Worm (Caenorhabditis elegans) whole organism, L1 larva: ENCODE measurements around the gene tmem-138.
A peak's percentile ranks its signal among the peaks of the same experiment; 100 is the strongest.

Experiments
- F16B12.6 ChIP-seq: fragments of 150-350 bp; optimal IDR thresholded peaks from 2 replicates; lab custom pipeline; 2014; ENCODE audit warnings: missing biosample characterization, missing genetic modification characterization
- Y116A8C.19 ChIP-seq: sonication (generic microtip); optimal IDR thresholded peaks from 2 replicates; lab custom pipeline; 2016; ENCODE audit warnings: missing compliant biosample characterization, missing genetic modification characterization, borderline replicate concordance
- aha-1 ChIP-seq: fragments of 150-350 bp; optimal IDR thresholded peaks from 2 replicates; lab custom pipeline; 2014; ENCODE audit warnings: missing biosample characterization, missing genetic modification characterization
- alr-1 ChIP-seq: fragments of 200-800 bp; sonication (Bioruptor generic); optimal IDR thresholded peaks from 2 replicates; lab custom pipeline; 2018; ENCODE audit warnings: borderline replicate concordance, mild to moderate bottlenecking, missing genetic modification characterization, missing compliant biosample characterization
- ces-1 ChIP-seq: fragments of 150-350 bp; optimal IDR thresholded peaks from 2 replicates; lab custom pipeline; 2014; ENCODE audit warnings: missing biosample characterization, missing genetic modification reagents, missing genetic modification characterization
- dpl-1 ChIP-seq, 3 experiments: fragments of 150-350 bp in 2 of 3; sonication (generic microtip) in 1 of 3; optimal IDR thresholded peaks; 2 replicates each; lab custom pipeline; 2014 to 2017; ENCODE audit warnings: missing biosample characterization in 3 of 3, missing genetic modification characterization in 3 of 3, missing genetic modification reagents in 3 of 3
- efl-3 ChIP-seq: fragments of 200-800 bp; sonication (Bioruptor generic); optimal IDR thresholded peaks from 2 replicates; lab custom pipeline; 2018; ENCODE audit warnings: mild to moderate bottlenecking, missing genetic modification characterization, missing compliant biosample characterization
- egl-13 ChIP-seq: sonication (generic microtip); optimal IDR thresholded peaks from 2 replicates; lab custom pipeline; 2016; ENCODE audit warnings: missing genotype, missing genetic modification reagents, missing genetic modification characterization, missing compliant biosample characterization
- fkh-10 ChIP-seq: sonication (generic microtip); optimal IDR thresholded peaks from 2 replicates; lab custom pipeline; 2017; ENCODE audit warnings: missing biosample characterization, missing genetic modification reagents, missing genetic modification characterization
- fos-1 ChIP-seq: fragments of 150-350 bp; optimal IDR thresholded peaks from 2 replicates; lab custom pipeline; 2014; ENCODE audit warnings: missing biosample characterization, missing genetic modification characterization
- hlh-17 ChIP-seq: fragments of 200-800 bp; sonication (Bioruptor generic); optimal IDR thresholded peaks from 2 replicates; lab custom pipeline; 2018; ENCODE audit warnings: missing genetic modification characterization, mild to moderate bottlenecking, missing compliant biosample characterization, moderate library complexity, borderline replicate concordance
- hlh-4 ChIP-seq: sonication (generic microtip); optimal IDR thresholded peaks from 2 replicates; lab custom pipeline; 2016; ENCODE audit warnings: mild to moderate bottlenecking, missing genetic modification characterization, missing compliant biosample characterization
- irx-1 ChIP-seq: sonication (generic microtip); optimal IDR thresholded peaks from 2 replicates; lab custom pipeline; 2016; ENCODE audit warnings: missing genetic modification characterization, missing compliant biosample characterization
- isw-1 ChIP-seq: fragments of 200-800 bp; sonication (Bioruptor generic); IDR thresholded peaks from 2 replicates; pipeline ENCODE4 v1.3.6; 2022; ENCODE audit warnings: missing genetic modification characterization, missing compliant biosample characterization
- jun-1 ChIP-seq: fragments of 150-350 bp; optimal IDR thresholded peaks from 2 replicates; lab custom pipeline; 2014; ENCODE audit warnings: missing biosample characterization, missing genetic modification reagents, missing genetic modification characterization
- lin-14 ChIP-seq: fragments of 200-800 bp; sonication (Bioruptor generic); optimal IDR thresholded peaks from 2 replicates; lab custom pipeline; 2018; ENCODE audit warnings: mild to moderate bottlenecking, missing genetic modification characterization, moderate library complexity, missing compliant biosample characterization
- lin-35 ChIP-seq, 2 experiments: fragments of 150-350 bp; optimal IDR thresholded peaks; 2 replicates each; lab custom pipeline; 2014; ENCODE audit warnings: missing biosample characterization in 2 of 2, missing genetic modification characterization in 2 of 2, missing genetic modification reagents in 2 of 2
- lir-3 ChIP-seq: sonication (generic microtip); optimal IDR thresholded peaks from 2 replicates; lab custom pipeline; 2016; ENCODE audit warnings: mild to moderate bottlenecking, missing genetic modification characterization, moderate library complexity, missing compliant biosample characterization; ENCODE audit not compliant: poor library complexity
- lsy-2 ChIP-seq, 2 experiments: fragments of 150-350 bp; optimal IDR thresholded peaks; 2 replicates each; lab custom pipeline; 2014; ENCODE audit warnings: missing biosample characterization in 2 of 2, missing genetic modification characterization in 2 of 2
- mab-9 ChIP-seq: fragments of 200-800 bp; sonication (Bioruptor generic); IDR thresholded peaks from 2 replicates; pipeline ENCODE4 v1.3.6; 2022; ENCODE audit warnings: missing genetic modification reagents, missing genetic modification characterization, missing compliant biosample characterization
- mdl-1 ChIP-seq, 2 experiments: fragments of 150-350 bp; optimal IDR thresholded peaks; 2 replicates each; lab custom pipeline; 2014 to 2017; ENCODE audit warnings: missing biosample characterization in 2 of 2, missing genetic modification characterization in 2 of 2, inconsistent platforms in 1 of 2
- nhr-11 ChIP-seq: fragments of 150-350 bp; optimal IDR thresholded peaks from 2 replicates; lab custom pipeline; 2014; ENCODE audit warnings: missing biosample characterization, missing genetic modification characterization
- nhr-12 ChIP-seq: sonication (generic microtip); optimal IDR thresholded peaks from 2 replicates; lab custom pipeline; 2017; ENCODE audit warnings: missing biosample characterization, missing genetic modification characterization
- nhr-19 ChIP-seq: fragments of 200-800 bp; sonication (Bioruptor generic); conservative IDR thresholded peaks from 2 replicates; pipeline ENCODE4 v1.3.6; 2022; ENCODE audit warnings: missing genetic modification characterization, missing compliant biosample characterization
- nhr-28 ChIP-seq: fragments of 150-350 bp; optimal IDR thresholded peaks from 2 replicates; lab custom pipeline; 2014; ENCODE audit warnings: missing biosample characterization, missing genetic modification characterization
- nhr-76 ChIP-seq: sonication (generic microtip); optimal IDR thresholded peaks from 2 replicates; lab custom pipeline; 2017; ENCODE audit warnings: missing biosample characterization, missing genetic modification characterization
- nhr-84 ChIP-seq: sonication (generic microtip); optimal IDR thresholded peaks from 2 replicates; lab custom pipeline; 2017; ENCODE audit warnings: missing biosample characterization, missing genetic modification characterization
- nhr-85 ChIP-seq: sonication (generic microtip); peaks from one replicate; lab custom pipeline; 2016; ENCODE audit warnings: missing genetic modification characterization, inconsistent platforms, missing compliant biosample characterization
- nhr-90 ChIP-seq: sonication (generic microtip); optimal IDR thresholded peaks from 2 replicates; lab custom pipeline; 2016; ENCODE audit warnings: mild to moderate bottlenecking, missing genetic modification characterization, missing compliant biosample characterization; ENCODE audit not compliant: poor library complexity
- pax-3 ChIP-seq: fragments of 200-800 bp; sonication (Bioruptor generic); optimal IDR thresholded peaks from 2 replicates; lab custom pipeline; 2018; ENCODE audit warnings: mild to moderate bottlenecking, missing genetic modification characterization, moderate library complexity, missing compliant biosample characterization
- rnt-1 ChIP-seq: sonication (generic microtip); optimal IDR thresholded peaks from 2 replicates; lab custom pipeline; 2016; ENCODE audit warnings: mild to moderate bottlenecking, missing genetic modification characterization, moderate library complexity, missing compliant biosample characterization
- skn-1 ChIP-seq: fragments of 150-350 bp; optimal IDR thresholded peaks from 2 replicates; lab custom pipeline; 2014; ENCODE audit warnings: missing biosample characterization, missing genetic modification characterization
- snpc-4 ChIP-seq: fragments of 150-350 bp; optimal IDR thresholded peaks from 2 replicates; lab custom pipeline; 2014; ENCODE audit warnings: missing biosample characterization, missing genetic modification characterization
- swsn-7 ChIP-seq: sonication (generic microtip); optimal IDR thresholded peaks from 2 replicates; lab custom pipeline; 2016; ENCODE audit warnings: missing genetic modification characterization, missing compliant biosample characterization
- tbx-2 ChIP-seq: sonication (generic microtip); optimal IDR thresholded peaks from 2 replicates; lab custom pipeline; 2016; ENCODE audit warnings: missing genetic modification characterization, missing compliant biosample characterization
- unc-130 ChIP-seq: fragments of 150-350 bp; optimal IDR thresholded peaks from 2 replicates; lab custom pipeline; 2017; ENCODE audit warnings: missing biosample characterization, missing genetic modification characterization, inconsistent platforms
- unc-30 ChIP-seq: sonication (generic microtip); optimal IDR thresholded peaks from 2 replicates; lab custom pipeline; 2017; ENCODE audit warnings: missing biosample characterization, missing genetic modification characterization
- unc-62 ChIP-seq: fragments of 150-350 bp; optimal IDR thresholded peaks from 2 replicates; lab custom pipeline; 2014; ENCODE audit warnings: missing biosample characterization, missing genetic modification reagents, missing genetic modification characterization
- unc-86 ChIP-seq: sonication (generic microtip); optimal IDR thresholded peaks from 2 replicates; lab custom pipeline; 2016; ENCODE audit warnings: missing genetic modification characterization, missing compliant biosample characterization
- vab-15 ChIP-seq: sonication (generic microtip); optimal IDR thresholded peaks from 2 replicates; lab custom pipeline; 2017; ENCODE audit warnings: missing genotype, mild to moderate bottlenecking, missing genetic modification characterization, missing compliant biosample characterization
- xbp-1 ChIP-seq: sonication (generic microtip); optimal IDR thresholded peaks from 2 replicates; lab custom pipeline; 2016; ENCODE audit warnings: missing genetic modification characterization, missing compliant biosample characterization
- zip-4 ChIP-seq: fragments of 200-800 bp; sonication (Bioruptor generic); optimal IDR thresholded peaks from 2 replicates; lab custom pipeline; 2018; ENCODE audit warnings: mild to moderate bottlenecking, missing genetic modification characterization, moderate library complexity, missing compliant biosample characterization
- ztf-11 ChIP-seq, 2 experiments: sonication (generic microtip); optimal IDR thresholded peaks; 2 replicates each; lab custom pipeline; 2016 to 2017; ENCODE audit warnings: missing genetic modification characterization in 2 of 2, missing biosample characterization in 1 of 2, missing compliant biosample characterization in 1 of 2

tmem-138 gene

DNA sequence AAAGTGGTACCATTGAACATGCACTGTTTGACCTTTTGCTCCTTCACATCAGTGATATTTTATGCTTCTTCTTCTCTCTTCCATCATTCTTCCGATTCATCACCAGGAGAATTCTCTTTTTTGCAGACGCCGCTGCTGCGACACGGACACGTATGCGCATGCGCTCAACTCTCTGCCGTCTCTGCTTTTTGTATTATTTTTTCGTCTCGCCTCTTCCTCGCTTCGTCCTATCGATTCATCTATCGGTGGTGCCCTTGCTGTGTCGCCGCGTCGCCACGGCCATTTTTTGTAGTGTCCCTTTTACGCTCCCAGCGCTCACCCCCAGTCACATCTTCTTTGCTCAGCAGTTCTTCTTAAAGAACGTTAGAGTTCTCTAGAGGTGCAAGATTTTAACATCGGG lies 31.0 kb upstream of the tmem-138 start (continued):
- TF ChIP-seq irx-1 (tag; lab: Kevin White, UChicago) (no peak), mdl-1 (tag; optimal IDR thresholded peaks at IDR 0.05; lab: Kevin White, UChicago) (peak in 1 of 2 experiments; percentile 27), unc-130 (tag; lab: Kevin White, UChicago) (no peak), alr-1 (tag; lab: Kevin White, UChicago) (no peak), mab-9 (GFP tag; lab: Robert Waterston, UW) (no peak), hlh-17 (GFP tag; lab: Kevin White, UChicago) (no peak), nhr-76 (tag; lab: Kevin White, UChicago) (no peak), hlh-4 (tag; lab: Kevin White, UChicago) (no peak), swsn-7 (tag; lab: Kevin White, UChicago) (peak; percentile 57), nhr-85 (tag; lab: Kevin White, UChicago) (no peak), ces-1 (GFP tag; lab: Kevin White, UChicago) (no peak), jun-1 (peak; percentile 1), aha-1 (tag; lab: Kevin White, UChicago) (no peak), skn-1 (peak; percentile 34), unc-30 (tag; lab: Kevin White, UChicago) (no peak), zip-4 (GFP tag; lab: Kevin White, UChicago) (no peak), nhr-28 (tag; lab: Kevin White, UChicago) (no peak), isw-1 (no peak), snpc-4 (tag; lab: Kevin White, UChicago) (no peak), lsy-2 (tag; optimal IDR thresholded peaks at IDR 0.05; lab: Kevin White, UChicago) (peak; percentile 45 to 85), nhr-12 (tag; lab: Kevin White, UChicago) (no peak), tbx-2 (tag; lab: Kevin White, UChicago) (no peak), F16B12.6 (tag; lab: Kevin White, UChicago) (peak; percentile 37), egl-13 (tag; lab: Kevin White, UChicago) (peak; percentile 39), unc-62 (GFP tag; lab: Kevin White, UChicago) (no peak), lin-35 (GFP tag; optimal IDR thresholded peaks at IDR 0.05; lab: Kevin White, UChicago) (peak; percentile 40 to 41), lir-3 (tag; lab: Kevin White, UChicago) (no peak), fos-1 (tag; lab: Kevin White, UChicago) (peak; percentile 31), Y116A8C.19 (tag; lab: Kevin White, UChicago) (no peak), nhr-84 (tag; lab: Kevin White, UChicago) (no peak), vab-15 (no peak), unc-86 (tag; lab: Kevin White, UChicago) (peak; percentile 30), lin-14 (peak; percentile 84), ztf-11 (tag; optimal IDR thresholded peaks at IDR 0.05; lab: Kevin White, UChicago) (peak in 1 of 2 experiments; percentile 12), xbp-1 (tag; lab: Kevin White, UChicago) (peak; percentile 42), nhr-19 (GFP tag; lab: Robert Waterston, UW) (peak; percentile 8), nhr-11 (tag; lab: Kevin White, UChicago) (no peak), nhr-90 (tag; lab: Kevin White, UChicago) (no peak), efl-3 (GFP tag; lab: Kevin White, UChicago) (no peak), dpl-1 (GFP tag; optimal IDR thresholded peaks at IDR 0.05; lab: Kevin White, UChicago) (no peak), fkh-10 (peak; percentile 7), pax-3 (tag; lab: Kevin White, UChicago) (no peak)
- TF ChIP-seq, all 84 proteins: peak for 27

ce11 chrII:8126617-8127016 lies 30.5 kb upstream of the tmem-138 start:
- TF ChIP-seq nhr-84 (tag; lab: Kevin White, UChicago) (no peak), rnt-1 (tag; lab: Kevin White, UChicago) (peak; percentile 19)
- TF ChIP-seq, all 84 proteins: peak for 1
